Worm (Caenorhabditis elegans): Measurements from ENCODE around the gene F56F10.1.

The F56F10.1 gene

ce11 chrX:863478-863877, 8.9 kb upstream of the F56F10.1 start, which contains the start of gene cdo-1:
cdo-1 (minus strand) TSS chrX:863578.
- no peak for TF ChIP-seq unc-62 (GFP tag; optimal IDR thresholded peaks at IDR 0.05)

- TF ChIP-seq unc-62 (GFP tag; optimal IDR thresholded peaks at IDR 0.05): no peak
Measured at ce11 chrX:864293-864731, 8.1 kb upstream of the F56F10.1 start.

ce11 chrX:865214-865613, 7.2 kb upstream of the F56F10.1 start:
- TF ChIP-seq unc-62 (GFP tag; optimal IDR thresholded peaks at IDR 0.05): no peak

- TF ChIP-seq unc-62 (GFP tag; optimal IDR thresholded peaks at IDR 0.05): no peak
Measured at ce11 chrX:871020-871419, 1.4 kb upstream of the F56F10.1 start, which contains the start of gene lgl-1. lgl-1 (minus strand) TSS chrX:871089.

- TF ChIP-seq unc-62 (GFP tag; optimal IDR thresholded peaks at IDR 0.05): no peak
Measured at ce11 chrX:873634-874033, 1.2 kb downstream of the F56F10.1 start.

ce11 chrX:876935-877334, 4.5 kb downstream of the F56F10.1 start, which contains the start of gene ZC13.1:
ZC13.1 (plus strand) TSS chrX:877239.
- no peak for TF ChIP-seq unc-62 (GFP tag; optimal IDR thresholded peaks at IDR 0.05)

ce11 chrX:880367-880766, 8.0 kb downstream of the F56F10.1 start, which contains the start of gene ZC13.2:
ZC13.2 (plus strand) TSS chrX:880667.
- no peak for TF ChIP-seq unc-62 (GFP tag; optimal IDR thresholded peaks at IDR 0.05)

ce11 chrX:888294-888693, 15.9 kb downstream of the F56F10.1 start, which contains the start of gene mam-1:
mam-1 (minus strand) TSS chrX:888394.
- TF ChIP-seq unc-62 (GFP tag; optimal IDR thresholded peaks at IDR 0.05): no peak

ce11 chrX:897948-898347, 25.5 kb downstream of the F56F10.1 start, which contains the start of gene mab-7:
mab-7 (minus strand) TSS chrX:898048.
- no peak for TF ChIP-seq unc-62 (GFP tag; optimal IDR thresholded peaks at IDR 0.05)

ce11 chrX:902512-902911, 30.1 kb downstream of the F56F10.1 start, which contains the start of gene ZC13.10:
ZC13.10 (minus strand) TSS chrX:902612.
- TF ChIP-seq unc-62 (GFP tag; optimal IDR thresholded peaks at IDR 0.05): no peak

- no peak for TF ChIP-seq unc-62 (GFP tag; optimal IDR thresholded peaks at IDR 0.05)
Measured at ce11 chrX:910337-910736, 37.9 kb downstream of the F56F10.1 start.

- TF ChIP-seq unc-62 (GFP tag; optimal IDR thresholded peaks at IDR 0.05): no peak
Measured at ce11 chrX:912564-912963, 40.2 kb downstream of the F56F10.1 start.

- no peak for TF ChIP-seq unc-62 (GFP tag; optimal IDR thresholded peaks at IDR 0.05)
Measured at ce11 chrX:912990-913389, 40.6 kb downstream of the F56F10.1 start, which contains the start of gene F35H12.6. F35H12.6 (plus strand) TSS chrX:913290.

- no peak for TF ChIP-seq unc-62 (GFP tag; optimal IDR thresholded peaks at IDR 0.05)
Measured at ce11 chrX:915510-915909, 43.1 kb downstream of the F56F10.1 start, which contains the start of gene sel-12. sel-12 (plus strand) TSS chrX:915867.

- no peak for TF ChIP-seq unc-62 (GFP tag; optimal IDR thresholded peaks at IDR 0.05)
Measured at ce11 chrX:918097-918496, 45.7 kb downstream of the F56F10.1 start, which contains the start of gene F35H12.5. F35H12.5 (plus strand) TSS chrX:918397.

- no peak for TF ChIP-seq unc-62 (GFP tag; optimal IDR thresholded peaks at IDR 0.05)
Measured at ce11 chrX:924495-925008, 52.1 kb downstream of the F56F10.1 start, which contains the start of the genes pifk-1 and tbc-11. pifk-1 (minus strand) TSS chrX:924511. tbc-11 (plus strand) TSS chrX:924958.
